Worm (Caenorhabditis elegans): ENCODE measurements around the gene str-108.

DNA sequence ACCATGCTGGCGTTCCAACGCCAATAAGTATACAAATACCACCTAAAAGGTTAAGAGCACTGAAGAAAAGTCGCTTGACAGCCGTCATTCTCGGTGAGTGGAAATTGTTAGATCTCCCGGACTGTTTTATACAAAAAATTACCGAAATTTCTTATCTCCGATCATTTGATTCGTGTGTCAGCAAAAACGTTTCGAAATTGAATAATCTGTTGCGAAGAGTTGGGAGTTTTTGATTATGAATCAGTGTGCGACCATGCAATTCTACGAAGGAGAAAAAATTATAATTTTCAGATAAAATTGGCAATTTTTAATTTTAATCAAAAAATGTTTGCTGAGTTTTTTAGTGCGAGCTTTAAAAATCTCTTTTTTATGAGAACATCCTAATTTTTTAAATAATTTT, 26.5 kb upstream of the str-108 start, which contains the start of gene clc-11:
- TF ChIP-seq ama-1 (optimal IDR thresholded peaks at IDR 0.05): no peak
- TF ChIP-seq nhr-232 (tag; optimal IDR thresholded peaks at IDR 0.05): no peak
- no peak for TF ChIP-seq hlh-8 (tag; optimal IDR thresholded peaks at IDR 0.05)
- no peak for TF ChIP-seq ztf-16 (tag; optimal IDR thresholded peaks at IDR 0.05)
- no peak for TF ChIP-seq ceh-9 (tag; optimal IDR thresholded peaks at IDR 0.05)
- TF ChIP-seq gmeb-2 (tag; optimal IDR thresholded peaks at IDR 0.05): no peak
- no peak for TF ChIP-seq nhr-11 (tag; optimal IDR thresholded peaks at IDR 0.05)
- no peak for TF ChIP-seq nfya-1 (tag; optimal IDR thresholded peaks at IDR 0.05)
